Worm (Caenorhabditis elegans): Measurements from ENCODE around the gene piga-1.

The piga-1 gene

ce11 chrII:8675369-8675768, 13.9 kb upstream of the piga-1 start:
- no peak for TF ChIP-seq him-1 (tag; optimal IDR thresholded peaks at IDR 0.05)
- TF ChIP-seq W03F9.2 (tag; optimal IDR thresholded peaks at IDR 0.05) = no peak
- no peak for TF ChIP-seq dao-5 (tag; optimal IDR thresholded peaks at IDR 0.05)

ce11 chrII:8670835-8671234, 9.3 kb upstream of the piga-1 start:
- no peak for TF ChIP-seq dao-5 (tag; optimal IDR thresholded peaks at IDR 0.05)
- no peak for TF ChIP-seq W03F9.2 (tag; optimal IDR thresholded peaks at IDR 0.05)
- no peak for TF ChIP-seq him-1 (tag; optimal IDR thresholded peaks at IDR 0.05)

ce11 chrII:8668871-8669270, 7.4 kb upstream of the piga-1 start:
- TF ChIP-seq W03F9.2 (tag; optimal IDR thresholded peaks at IDR 0.05) = no peak
- no peak for TF ChIP-seq him-1 (tag; optimal IDR thresholded peaks at IDR 0.05)
- no peak for TF ChIP-seq dao-5 (tag; optimal IDR thresholded peaks at IDR 0.05)

ce11 chrII:8664533-8664932, 3.0 kb upstream of the piga-1 start, which contains the start of gene etc-1:
Gene etc-1, plus strand, starts transcription at chrII:8664833.
- TF ChIP-seq W03F9.2 (tag; optimal IDR thresholded peaks at IDR 0.05) (no peak), him-1 (tag; optimal IDR thresholded peaks at IDR 0.05) (no peak), dao-5 (tag; optimal IDR thresholded peaks at IDR 0.05) (no peak)

- TF ChIP-seq him-1 (tag; optimal IDR thresholded peaks at IDR 0.05) (no peak), dao-5 (tag; optimal IDR thresholded peaks at IDR 0.05) (no peak), W03F9.2 (tag; optimal IDR thresholded peaks at IDR 0.05) (no peak)
Observed at ce11 chrII:8658835-8659234, 2.7 kb downstream of the piga-1 start, which contains the start of gene atg-10. Gene atg-10, plus strand, starts transcription at chrII:8659135.

- TF ChIP-seq W03F9.2 (tag; optimal IDR thresholded peaks at IDR 0.05) (no peak), dao-5 (tag; optimal IDR thresholded peaks at IDR 0.05) (no peak), him-1 (tag; optimal IDR thresholded peaks at IDR 0.05) (no peak)
Observed at ce11 chrII:8650644-8651159, 10.8 kb downstream of the piga-1 start, which contains the start of gene pyr-1. Gene pyr-1, plus strand, starts transcription at chrII:8651109.

ce11 chrII:8648843-8649242, 12.7 kb downstream of the piga-1 start:
- TF ChIP-seq W03F9.2 (tag; optimal IDR thresholded peaks at IDR 0.05) (no peak), him-1 (tag; optimal IDR thresholded peaks at IDR 0.05) (no peak), dao-5 (tag; optimal IDR thresholded peaks at IDR 0.05) (no peak)

ce11 chrII:8646437-8646836, 15.1 kb downstream of the piga-1 start:
- TF ChIP-seq W03F9.2 (tag; optimal IDR thresholded peaks at IDR 0.05) = no peak
- TF ChIP-seq dao-5 (tag; optimal IDR thresholded peaks at IDR 0.05) = no peak
- TF ChIP-seq him-1 (tag; optimal IDR thresholded peaks at IDR 0.05) = no peak

ce11 chrII:8643627-8644356, 17.7 kb downstream of the piga-1 start:
- TF ChIP-seq dao-5 (tag; optimal IDR thresholded peaks at IDR 0.05) (no peak), W03F9.2 (tag; optimal IDR thresholded peaks at IDR 0.05) (no peak), him-1 (tag; optimal IDR thresholded peaks at IDR 0.05) (no peak)

ce11 chrII:8642376-8642775, 19.1 kb downstream of the piga-1 start:
- no peak for TF ChIP-seq dao-5 (tag; optimal IDR thresholded peaks at IDR 0.05)
- no peak for TF ChIP-seq him-1 (tag; optimal IDR thresholded peaks at IDR 0.05)
- TF ChIP-seq W03F9.2 (tag; optimal IDR thresholded peaks at IDR 0.05) = no peak

- TF ChIP-seq W03F9.2 (tag; optimal IDR thresholded peaks at IDR 0.05) (no peak), dao-5 (tag; optimal IDR thresholded peaks at IDR 0.05) (no peak), him-1 (tag; optimal IDR thresholded peaks at IDR 0.05) (no peak)
Observed at ce11 chrII:8641131-8641530, 20.4 kb downstream of the piga-1 start, which contains the start of gene D2085.7. Gene D2085.7, plus strand, starts transcription at chrII:8641381.

ce11 chrII:8640503-8640902, 21.0 kb downstream of the piga-1 start:
- TF ChIP-seq dao-5 (tag; optimal IDR thresholded peaks at IDR 0.05) (no peak), W03F9.2 (tag; optimal IDR thresholded peaks at IDR 0.05) (no peak), him-1 (tag; optimal IDR thresholded peaks at IDR 0.05) (no peak)

- no peak for TF ChIP-seq dao-5 (tag; optimal IDR thresholded peaks at IDR 0.05)
- TF ChIP-seq him-1 (tag; optimal IDR thresholded peaks at IDR 0.05) = no peak
- no peak for TF ChIP-seq W03F9.2 (tag; optimal IDR thresholded peaks at IDR 0.05)
Observed at ce11 chrII:8639553-8639952, 22.0 kb downstream of the piga-1 start.

ce11 chrII:8637615-8638014, 23.9 kb downstream of the piga-1 start, which contains the start of gene vab-9:
Gene vab-9, minus strand, starts transcription at chrII:8637715.
- TF ChIP-seq W03F9.2 (tag; optimal IDR thresholded peaks at IDR 0.05) = no peak
- TF ChIP-seq dao-5 (tag; optimal IDR thresholded peaks at IDR 0.05) = no peak
- no peak for TF ChIP-seq him-1 (tag; optimal IDR thresholded peaks at IDR 0.05)

Measured in whole organism, L4/young adult.